Worm (Caenorhabditis elegans): Measurements from ENCODE around the gene R05F9.9.
"Not testable (repeated sequence)": the region's sequence is repeated elsewhere in the genome, so short reads cannot be mapped to it uniquely, and the experiment has no call there.

DNA sequence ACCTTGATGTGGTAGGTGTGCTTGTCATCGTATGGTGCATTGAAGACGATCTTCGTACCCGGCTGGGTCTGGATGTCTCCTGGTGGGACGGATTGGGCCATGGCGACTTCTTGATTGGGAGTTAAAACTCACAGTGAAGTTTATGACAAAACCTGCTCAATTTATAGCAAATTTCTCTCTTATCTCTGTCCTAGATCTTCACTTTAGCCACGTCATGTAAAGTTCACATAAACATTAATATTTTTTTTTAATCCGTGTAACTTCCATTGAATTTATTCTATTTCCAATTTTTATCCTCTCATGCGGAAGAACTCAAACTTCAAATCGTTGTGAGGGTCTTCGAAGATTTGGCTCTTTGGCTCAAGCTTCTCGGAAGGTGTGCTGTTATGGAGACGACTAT, 14.6 kb upstream of the R05F9.9 start, which contains the start of gene msp-31:
- not testable (repeated sequence) for TF ChIP-seq elt-3, aly-2, nhr-12 (tag; optimal IDR thresholded peaks at IDR 0.05)

Measured in whole organism, L2 larva.